Fruit fly (Drosophila melanogaster) whole organism, embryonic: Measurements from ENCODE around the gene CG14221.

Source experiments
- Awh ChIP-seq: fragments of 200-800 bp; sonication (Bioruptor generic); IDR thresholded peaks from 2 replicates; pipeline ENCODE4, ENCODE4 v1.3.6; 2022; ENCODE audit warnings: missing biosample characterization, missing genetic modification characterization
- B-H2 ChIP-seq: fragments of 200-800 bp; sonication (Bioruptor generic); optimal IDR thresholded peaks from 2 replicates; lab custom pipeline; 2018; ENCODE audit warnings: missing biosample characterization, mild to moderate bottlenecking, missing genetic modification characterization
- Blimp-1 ChIP-seq: fragments of 200-800 bp; sonication (Bioruptor generic); optimal IDR thresholded peaks from 3 replicates; lab custom pipeline; 2018; ENCODE audit warnings: missing biosample characterization, missing genetic modification characterization, mild to moderate bottlenecking, moderate library complexity, missing genetic modification reagents
- CG1024 ChIP-seq: fragments of 200-800 bp; sonication (Bioruptor generic); IDR thresholded peaks from 2 replicates; pipeline ENCODE4 v1.3.6; 2022; ENCODE audit warnings: missing biosample characterization, missing genetic modification characterization
- CG10321 ChIP-seq: fragments of 200-800 bp; sonication (Bioruptor generic); IDR thresholded peaks from 2 replicates; pipeline ENCODE4 v1.3.6; 2022; ENCODE audit warnings: missing biosample characterization, missing genetic modification characterization
- CG10565 ChIP-seq: fragments of 200-800 bp; sonication (Bioruptor generic); optimal IDR thresholded peaks from 3 replicates; lab custom pipeline; 2016; ENCODE audit warnings: missing biosample characterization, mild to moderate bottlenecking, missing genetic modification characterization
- CG11085 ChIP-seq: fragments of 200-800 bp; sonication (Bioruptor generic); IDR thresholded peaks from 2 replicates; pipeline ENCODE4 v1.3.6; 2022; ENCODE audit warnings: missing biosample characterization, missing genetic modification characterization
- CG12299 ChIP-seq: fragments of 200-800 bp; sonication (Bioruptor generic); optimal IDR thresholded peaks from 2 replicates; lab custom pipeline; 2018; ENCODE audit warnings: missing biosample characterization, mild to moderate bottlenecking, missing genetic modification characterization
- CG14860 ChIP-seq: fragments of 200-800 bp; sonication (Bioruptor generic); IDR thresholded peaks from 3 replicates; pipeline ENCODE4 v1.3.6; 2022; ENCODE audit warnings: missing biosample characterization, missing genetic modification characterization; ENCODE audit not compliant: partially characterized antibody
- CG14965 ChIP-seq: fragments of 200-800 bp; sonication (Bioruptor generic); optimal IDR thresholded peaks from 2 replicates; lab custom pipeline; 2016; ENCODE audit warnings: missing biosample characterization, missing genetic modification characterization, borderline replicate concordance
- CG15601 ChIP-seq: fragments of 200-800 bp; sonication (Bioruptor generic); optimal IDR thresholded peaks from 3 replicates; lab custom pipeline; 2019; ENCODE audit warnings: missing biosample characterization, mild to moderate bottlenecking, missing genetic modification characterization, moderate library complexity
- CG1647 ChIP-seq: fragments of 200-800 bp; sonication (Bioruptor generic); optimal IDR thresholded peaks from 3 replicates; lab custom pipeline; 2016; ENCODE audit warnings: missing biosample characterization, missing genetic modification characterization
- CG17912 ChIP-seq: fragments of 200-800 bp; sonication (Bioruptor generic); optimal IDR thresholded peaks from 2 replicates; lab custom pipeline; 2018; ENCODE audit warnings: missing biosample characterization, mild to moderate bottlenecking, missing genetic modification characterization
- CG2120 ChIP-seq: fragments of 200-800 bp; sonication (Bioruptor generic); optimal IDR thresholded peaks from 3 replicates; lab custom pipeline; 2016; ENCODE audit warnings: missing biosample characterization, missing genetic modification characterization
- CG3065 ChIP-seq: fragments of 200-800 bp; sonication (Bioruptor generic); optimal IDR thresholded peaks from 2 replicates; lab custom pipeline; 2016; ENCODE audit warnings: missing biosample characterization, missing genetic modification characterization
- CG31365 ChIP-seq: fragments of 200-800 bp; sonication (Bioruptor generic); optimal IDR thresholded peaks from 2 replicates; lab custom pipeline; 2018; ENCODE audit warnings: missing biosample characterization, mild to moderate bottlenecking, missing genetic modification characterization
- CG32532 ChIP-seq: fragments of 200-800 bp; sonication (Bioruptor generic); IDR thresholded peaks from 2 replicates; pipeline ENCODE4 v1.3.6; 2022; ENCODE audit warnings: missing biosample characterization, missing genetic modification characterization
- CG32772 ChIP-seq: fragments of 200-800 bp; sonication (Bioruptor generic); IDR thresholded peaks from 2 replicates; pipeline ENCODE4 v1.3.6; 2022; ENCODE audit warnings: missing biosample characterization, missing genetic modification characterization
- CG3281 ChIP-seq: fragments of 200-800 bp; sonication (Bioruptor generic); optimal IDR thresholded peaks from 3 replicates; lab custom pipeline; 2017; ENCODE audit warnings: missing biosample characterization, mild to moderate bottlenecking, missing genetic modification characterization
- CG3726 ChIP-seq: fragments of 200-800 bp; sonication (Bioruptor generic); IDR thresholded peaks from 3 replicates; pipeline ENCODE4, ENCODE4 v1.3.6; 2022; ENCODE audit warnings: missing biosample characterization, missing genetic modification characterization
- CG4282 ChIP-seq: fragments of 200-800 bp; sonication (Bioruptor generic); optimal IDR thresholded peaks from 2 replicates; lab custom pipeline; 2016; ENCODE audit warnings: missing biosample characterization, missing genetic modification characterization
- CG4820 ChIP-seq: fragments of 200-800 bp; sonication (Bioruptor generic); optimal IDR thresholded peaks from 3 replicates; lab custom pipeline; 2016; ENCODE audit warnings: missing biosample characterization, missing genetic modification characterization
- CG8765 ChIP-seq: fragments of 200-800 bp; sonication (Bioruptor generic); IDR thresholded peaks from 2 replicates; pipeline ENCODE4 v1.3.6; 2022; ENCODE audit warnings: missing biosample characterization, missing genetic modification characterization
- CG9727 ChIP-seq: fragments of 200-800 bp; sonication (Bioruptor generic); optimal IDR thresholded peaks from 3 replicates; lab custom pipeline; 2017; ENCODE audit warnings: missing biosample characterization, mild to moderate bottlenecking, missing genetic modification characterization
- D19B ChIP-seq: fragments of 200-800 bp; sonication (Bioruptor generic); optimal IDR thresholded peaks from 2 replicates; lab custom pipeline; 2017; ENCODE audit warnings: missing biosample characterization, mild to moderate bottlenecking, missing genetic modification characterization
- Dp ChIP-seq: fragments of 200-800 bp; sonication (Bioruptor generic); optimal IDR thresholded peaks from 2 replicates; lab custom pipeline; 2018; ENCODE audit warnings: missing biosample characterization, mild to moderate bottlenecking, missing genetic modification characterization, moderate library complexity
- Gug ChIP-seq: fragments of 200-800 bp; sonication (Bioruptor generic); IDR thresholded peaks from 4 replicates; pipeline ENCODE4 v1.3.6; 2022; ENCODE audit warnings: missing biosample characterization, missing genetic modification characterization
- Lpt ChIP-seq: fragments of >200 bp; optimal IDR thresholded peaks from 2 replicates; lab custom pipeline; 2018; ENCODE audit warnings: missing biosample characterization, missing genetic modification characterization
- Mrtf ChIP-seq: fragments of 200-800 bp; sonication (Bioruptor generic); IDR thresholded peaks from 3 replicates; pipeline ENCODE4 v1.3.6; 2022; ENCODE audit warnings: missing biosample characterization, missing genetic modification characterization
- Myb ChIP-seq: fragments of 200-800 bp; sonication (Bioruptor generic); optimal IDR thresholded peaks from 2 replicates; lab custom pipeline; 2016; ENCODE audit warnings: missing biosample characterization, missing genetic modification characterization
- NC2α ChIP-seq: fragments of 200-800 bp; sonication (Bioruptor generic); optimal IDR thresholded peaks from 2 replicates; lab custom pipeline; 2016; ENCODE audit warnings: missing biosample characterization, missing genetic modification characterization
- Oaz ChIP-seq: fragments of 200-800 bp; sonication (Bioruptor generic); IDR thresholded peaks from 2 replicates; pipeline ENCODE4 v1.3.6; 2022; ENCODE audit warnings: missing biosample characterization, missing genetic modification characterization
- Poxn ChIP-seq: fragments of 200-800 bp; sonication (Bioruptor generic); IDR thresholded peaks from 2 replicates; pipeline ENCODE4 v1.3.6; 2022; ENCODE audit warnings: missing biosample characterization, missing genetic modification characterization
- Ptx1 ChIP-seq: fragments of 200-800 bp; sonication (Bioruptor generic); IDR thresholded peaks from 2 replicates; pipeline ENCODE4 v1.3.6; 2022; ENCODE audit warnings: missing biosample characterization, missing genetic modification characterization
- Six4 ChIP-seq: fragments of 200-800 bp; sonication (Bioruptor generic); optimal IDR thresholded peaks from 2 replicates; lab custom pipeline; 2016; ENCODE audit warnings: missing biosample characterization, missing genetic modification characterization
- Spps ChIP-seq: fragments of 200-800 bp; sonication (Bioruptor generic); optimal IDR thresholded peaks from 2 replicates; lab custom pipeline; 2018; ENCODE audit warnings: missing biosample characterization, mild to moderate bottlenecking, missing genetic modification characterization
- TFAM ChIP-seq: fragments of 200-800 bp; sonication (Bioruptor generic); optimal IDR thresholded peaks from 2 replicates; lab custom pipeline; 2017; ENCODE audit warnings: missing biosample characterization, missing genetic modification characterization, inconsistent platforms
- ab ChIP-seq: fragments of 200-800 bp; sonication (Bioruptor generic); optimal IDR thresholded peaks from 2 replicates; lab custom pipeline; 2016; ENCODE audit warnings: missing biosample characterization, missing genetic modification characterization
- ap ChIP-seq: fragments of 200-800 bp; sonication (Bioruptor generic); IDR thresholded peaks from 2 replicates; pipeline ENCODE4 v1.3.6; 2022; ENCODE audit warnings: missing biosample characterization, missing genetic modification characterization
- ash1 ChIP-seq: fragments of 200-800 bp; sonication (Bioruptor generic); optimal IDR thresholded peaks from 2 replicates; lab custom pipeline; 2018; ENCODE audit warnings: missing biosample characterization, mild to moderate bottlenecking, missing genetic modification characterization
- br ChIP-seq: fragments of >200 bp; optimal IDR thresholded peaks from 2 replicates; lab custom pipeline; 2017
- chif ChIP-seq, 2 experiments: fragments of 200-800 bp; sonication (Bioruptor generic); optimal IDR thresholded peaks; 3 replicates each; lab custom pipeline; 2016; ENCODE audit warnings: missing biosample characterization in 2 of 2, missing genetic modification characterization in 2 of 2
- chinmo ChIP-seq: fragments of 200-800 bp; sonication (Bioruptor generic); IDR thresholded peaks from 4 replicates; pipeline ENCODE4 v1.3.6; 2022; ENCODE audit warnings: missing biosample characterization, missing genetic modification characterization; ENCODE audit not compliant: partially characterized antibody
- emc ChIP-seq: fragments of 200-800 bp; sonication (Bioruptor generic); optimal IDR thresholded peaks from 2 replicates; lab custom pipeline; 2016; ENCODE audit warnings: missing biosample characterization, missing genetic modification characterization
- exex ChIP-seq: fragments of 200-800 bp; sonication (Bioruptor generic); optimal IDR thresholded peaks from 4 replicates; lab custom pipeline; 2018; ENCODE audit warnings: missing biosample characterization, mild to moderate bottlenecking, missing genetic modification characterization, moderate library complexity
- grau ChIP-seq: fragments of 200-800 bp; optimal IDR thresholded peaks from 3 replicates; lab custom pipeline; 2019; ENCODE audit warnings: missing biosample characterization, mild to moderate bottlenecking, missing genetic modification characterization, moderate library complexity
- kah ChIP-seq: fragments of 200-800 bp; sonication (Bioruptor generic); optimal IDR thresholded peaks from 2 replicates; lab custom pipeline; 2018; ENCODE audit warnings: missing biosample characterization, mild to moderate bottlenecking, missing genetic modification characterization
- oc ChIP-seq: fragments of 200-800 bp; sonication (Bioruptor generic); optimal IDR thresholded peaks from 2 replicates; lab custom pipeline; 2018; ENCODE audit warnings: missing biosample characterization, mild to moderate bottlenecking, missing genetic modification characterization, moderate library complexity
- sima ChIP-seq: fragments of 200-800 bp; sonication (Bioruptor generic); optimal IDR thresholded peaks from 2 replicates; lab custom pipeline; 2016; ENCODE audit warnings: missing biosample characterization, missing genetic modification characterization
- stc ChIP-seq: fragments of 200-800 bp; sonication (Bioruptor generic); IDR thresholded peaks from 2 replicates; pipeline ENCODE4 v1.3.6; 2022; ENCODE audit warnings: missing biosample characterization, missing genetic modification characterization
- sug ChIP-seq: fragments of 200-800 bp; optimal IDR thresholded peaks from 2 replicates; lab custom pipeline; 2019; ENCODE audit warnings: missing biosample characterization, mild to moderate bottlenecking, missing genetic modification characterization, moderate library complexity
- zf30C ChIP-seq: fragments of 200-800 bp; sonication (Bioruptor generic); optimal IDR thresholded peaks from 3 replicates; lab custom pipeline; 2018; ENCODE audit warnings: missing biosample characterization, mild to moderate bottlenecking, missing genetic modification characterization

Gene CG14221

DNA sequence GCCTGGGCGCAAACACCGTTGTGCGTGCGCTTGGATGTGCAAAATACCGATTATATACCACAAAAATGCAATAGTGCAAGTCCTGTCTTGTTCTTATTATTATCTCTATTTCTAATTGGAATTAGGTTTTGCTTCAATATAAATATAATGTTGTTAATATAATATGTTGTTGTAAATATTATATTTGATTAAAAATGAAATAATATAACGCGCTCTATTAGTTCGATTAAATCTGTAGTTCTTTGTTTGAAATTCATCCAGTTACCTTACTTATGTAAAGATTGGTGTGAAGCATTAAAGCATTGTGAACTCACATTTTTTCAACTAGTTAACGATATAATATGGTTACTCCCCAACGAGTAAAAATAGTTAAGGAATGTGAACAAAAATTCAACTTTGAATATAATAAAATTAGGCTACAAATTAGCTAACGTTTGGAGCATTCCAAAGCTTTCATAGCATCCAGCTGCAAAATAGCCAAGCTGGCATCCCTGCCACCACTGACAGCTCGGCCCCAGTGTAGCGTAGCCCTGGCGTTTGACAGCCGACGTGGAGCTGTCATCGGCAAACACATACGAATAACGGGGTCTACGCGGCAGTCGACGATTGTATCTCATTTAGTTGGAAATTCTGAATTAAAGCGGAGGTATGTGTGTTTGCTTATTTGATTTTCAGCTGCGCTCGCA lies 21.9 kb upstream of the CG14221 start, which contains the start of the genes CG12237 and Sec61gamma:
TSS of gene CG12237 (minus strand) at position 51 of the 686 bp plus-strand sequence.
TSS of gene Sec61gamma (plus strand) at position 509 of the 686 bp plus-strand sequence.
- TF ChIP-seq CG10321 (GFP tag; lab: Robert Waterston, UW) = no peak
- no peak for TF ChIP-seq Mrtf (GFP tag; lab: Robert Waterston, UW)
- TF ChIP-seq Poxn = no peak
- peak; percentile 10 for TF ChIP-seq Dp (GFP tag; lab: Kevin White, UChicago)
- no peak for TF ChIP-seq CG14965
- TF ChIP-seq Spps (tag; lab: Kevin White, UChicago) = no peak
- TF ChIP-seq CG1024 (GFP tag; lab: Robert Waterston, UW) = no peak
- no peak for TF ChIP-seq CG12299 (tag; lab: Kevin White, UChicago)
- TF ChIP-seq emc = no peak
- TF ChIP-seq Lpt (GFP tag; lab: Kevin White, UChicago) = no peak
- TF ChIP-seq CG17912 (GFP tag; lab: Kevin White, UChicago) = no peak
- peak; percentile 44 for TF ChIP-seq B-H2 (GFP tag; lab: Kevin White, UChicago)
- peak; percentile 44 for TF ChIP-seq sug (tag; lab: Kevin White, UChicago)
- TF ChIP-seq CG3281 (GFP tag; lab: Kevin White, UChicago) = peak; percentile 66
- no peak for TF ChIP-seq Gug (GFP tag; lab: Robert Waterston, UW)
- TF ChIP-seq Awh (GFP tag; lab: Robert Waterston, UW) = no peak
- no peak for TF ChIP-seq Blimp-1
- TF ChIP-seq chinmo (GFP tag; lab: Robert Waterston, UW) = no peak
- TF ChIP-seq br (lab: Kevin White, UChicago) = no peak
- TF ChIP-seq CG4820 = no peak
- no peak for TF ChIP-seq CG32772 (GFP tag; lab: Robert Waterston, UW)
- TF ChIP-seq zf30C (GFP tag; lab: Kevin White, UChicago) = no peak
- TF ChIP-seq CG2120 (GFP tag; lab: Kevin White, UChicago) = no peak
- TF ChIP-seq ab (GFP tag; lab: Kevin White, UChicago) = no peak
- TF ChIP-seq CG32532 (GFP tag; lab: Robert Waterston, UW) = peak; percentile 60
- TF ChIP-seq CG9727 = peak; percentile 25
- TF ChIP-seq CG3065 (GFP tag; lab: Kevin White, UChicago) = no peak
- no peak for TF ChIP-seq oc (tag; lab: Kevin White, UChicago)
- no peak for TF ChIP-seq TFAM (GFP tag; lab: Kevin White, UChicago)
- TF ChIP-seq sima = no peak
- peak in 1 of 2 experiments; percentile 11 for TF ChIP-seq chif (GFP tag; optimal IDR thresholded peaks at IDR 0.05; lab: Kevin White, UChicago)
- TF ChIP-seq ap (GFP tag; lab: Robert Waterston, UW) = no peak
- peak; percentile 22 for TF ChIP-seq Myb (GFP tag; lab: Kevin White, UChicago)
- TF ChIP-seq ash1 = no peak
- TF ChIP-seq CG11085 (GFP tag; lab: Robert Waterston, UW) = no peak
- no peak for TF ChIP-seq Six4 (GFP tag; lab: Kevin White, UChicago)
- peak; percentile 24 for TF ChIP-seq CG15601 (tag; lab: Kevin White, UChicago)
- TF ChIP-seq CG1647 (GFP tag; lab: Kevin White, UChicago) = peak; percentile 14
- no peak for TF ChIP-seq CG8765 (GFP tag; lab: Robert Waterston, UW)
- TF ChIP-seq CG31365 (tag; lab: Kevin White, UChicago) = no peak
- no peak for TF ChIP-seq Oaz
- TF ChIP-seq CG14860 = no peak
- TF ChIP-seq Ptx1 (GFP tag; lab: Robert Waterston, UW) = no peak
- no peak for TF ChIP-seq exex (tag; lab: Kevin White, UChicago)
- TF ChIP-seq CG10565 = no peak
- no peak for TF ChIP-seq kah (GFP tag; lab: Kevin White, UChicago)
- TF ChIP-seq stc (GFP tag; lab: Robert Waterston, UW) = 0 out of 2 replicates have a peak, but pooled peaks have one; percentile 5
- no peak for TF ChIP-seq CG4282 (GFP tag; lab: Kevin White, UChicago)
- no peak for TF ChIP-seq CG3726
- peak; percentile 28 for TF ChIP-seq grau (tag; lab: Kevin White, UChicago)
- no peak for TF ChIP-seq D19B (GFP tag; lab: Kevin White, UChicago)
- no peak for TF ChIP-seq NC2α (GFP tag; lab: Kevin White, UChicago)
